Worm (Caenorhabditis elegans) whole organism, mixed stage, embryonic: ENCODE results near the gene Y57G7A.2.

Experiments used
- drap-1 ChIP-seq: fragments of 200-800 bp; sonication (Bioruptor generic); optimal IDR thresholded peaks from 3 replicates; lab custom pipeline; 2018; ENCODE audit warnings: mild to moderate bottlenecking, missing genetic modification characterization, missing compliant biosample characterization
- elt-1 ChIP-seq: sonication (generic microtip); optimal IDR thresholded peaks from 2 replicates; lab custom pipeline; 2017; ENCODE audit warnings: missing genetic modification characterization, mild to moderate bottlenecking, missing compliant biosample characterization, antibody characterized with exemption, moderate library complexity, borderline replicate concordance; ENCODE audit not compliant: insufficient read depth
- elt-3 ChIP-seq: fragments of 150-350 bp; optimal IDR thresholded peaks from 2 replicates; lab custom pipeline; 2014; ENCODE audit warnings: missing biosample characterization, missing genetic modification characterization
- ham-2 ChIP-seq: fragments of 200-800 bp; sonication (Bioruptor generic); optimal IDR thresholded peaks from 2 replicates; lab custom pipeline; 2018; ENCODE audit warnings: mild to moderate bottlenecking, missing genetic modification characterization, missing compliant biosample characterization
- hlh-1 ChIP-seq: fragments of 150-350 bp; optimal IDR thresholded peaks from 2 replicates; lab custom pipeline; 2014; ENCODE audit warnings: missing biosample characterization, missing genetic modification reagents, missing genetic modification characterization
- lsy-2 ChIP-seq: fragments of 150-350 bp; optimal IDR thresholded peaks from 2 replicates; lab custom pipeline; 2014; ENCODE audit warnings: missing biosample characterization, missing genetic modification characterization
- nhr-12 ChIP-seq: fragments of 150-350 bp; optimal IDR thresholded peaks from 2 replicates; lab custom pipeline; 2014; ENCODE audit warnings: missing biosample characterization, missing genetic modification characterization
- nhr-237 ChIP-seq: fragments of 150-350 bp; optimal IDR thresholded peaks from 2 replicates; lab custom pipeline; 2014; ENCODE audit warnings: missing biosample characterization, missing genetic modification characterization
- pha-4 ChIP-seq: fragments of 150-350 bp; optimal IDR thresholded peaks from 2 replicates; lab custom pipeline; 2018; ENCODE audit warnings: missing biosample characterization, missing genetic modification reagents, missing genetic modification characterization
- snpc-4 ChIP-seq: fragments of 150-350 bp; optimal IDR thresholded peaks from 2 replicates; lab custom pipeline; 2014; ENCODE audit warnings: missing biosample characterization, missing genetic modification characterization
- sptf-1 ChIP-seq: sonication (generic microtip); optimal IDR thresholded peaks from 2 replicates; lab custom pipeline; 2017; ENCODE audit warnings: mild to moderate bottlenecking, missing genetic modification characterization, moderate library complexity, missing compliant biosample characterization
- unc-39 ChIP-seq: fragments of 150-350 bp; optimal IDR thresholded peaks from 2 replicates; lab custom pipeline; 2014; ENCODE audit warnings: missing biosample characterization, missing genetic modification characterization
- unc-62 ChIP-seq: fragments of 150-350 bp; optimal IDR thresholded peaks from 2 replicates; lab custom pipeline; 2014; ENCODE audit warnings: missing biosample characterization, missing genetic modification reagents, missing genetic modification characterization

ce11 chrII:1344524-1345119 is 48.7 kb downstream of the Y57G7A.2 start:
- no peak for TF ChIP-seq pha-4 (tag; lab: Kevin White, UChicago)
- TF ChIP-seq ham-2 (GFP tag; lab: Kevin White, UChicago) = no peak
- TF ChIP-seq elt-3 (tag; lab: Kevin White, UChicago) = no peak
- TF ChIP-seq nhr-237 (tag; lab: Kevin White, UChicago) = no peak
- no peak for TF ChIP-seq sptf-1 (tag; lab: Kevin White, UChicago)
- TF ChIP-seq elt-1 (tag; lab: Kevin White, UChicago) = no peak
- TF ChIP-seq snpc-4 = no peak
- no peak for TF ChIP-seq drap-1 (GFP tag; lab: Kevin White, UChicago)
- no peak for TF ChIP-seq unc-39
- TF ChIP-seq hlh-1 (tag; lab: Kevin White, UChicago) = no peak
- no peak for TF ChIP-seq nhr-12 (tag; lab: Kevin White, UChicago)
- TF ChIP-seq unc-62 (GFP tag; lab: Kevin White, UChicago) = no peak
- no peak for TF ChIP-seq lsy-2 (tag; lab: Kevin White, UChicago)
